Fruit fly (Drosophila melanogaster) whole organism, prepupa: ENCODE results near the gene Fit2.
A peak's percentile ranks its signal among the peaks of the same experiment; 100 is the strongest.

Experiments
- Blimp-1 ChIP-seq: fragments of 200-800 bp; sonication (Bioruptor generic); optimal IDR thresholded peaks from 3 replicates; lab custom pipeline; 2017; ENCODE audit warnings: missing biosample characterization, missing genetic modification characterization, mild to moderate bottlenecking, moderate library complexity, missing genetic modification reagents
- CG10631 ChIP-seq: fragments of 200-800 bp; sonication (Bioruptor generic); optimal IDR thresholded peaks from 2 replicates; lab custom pipeline; 2016; ENCODE audit warnings: missing biosample characterization, missing genetic modification characterization
- CG10669 ChIP-seq: fragments of 200-800 bp; sonication (Bioruptor generic); optimal IDR thresholded peaks from 3 replicates; lab custom pipeline; 2018; ENCODE audit warnings: missing biosample characterization, mild to moderate bottlenecking, missing genetic modification characterization, moderate library complexity
- CG11294 ChIP-seq: fragments of 200-800 bp; sonication (Bioruptor generic); IDR thresholded peaks from 2 replicates; pipeline ENCODE4 v1.3.6; 2022; ENCODE audit warnings: missing biosample characterization, missing genetic modification characterization
- CG11762 ChIP-seq: fragments of 200-800 bp; sonication (Bioruptor generic); optimal IDR thresholded peaks from 3 replicates; lab custom pipeline; 2016; ENCODE audit warnings: missing biosample characterization, missing genetic modification characterization; ENCODE audit not compliant: insufficient read depth
- CG15336 ChIP-seq: fragments of 200-800 bp; sonication (Bioruptor generic); IDR thresholded peaks from 2 replicates; pipeline ENCODE4 v1.3.6; 2022; ENCODE audit warnings: missing biosample characterization, missing genetic modification characterization
- CG1621 ChIP-seq: fragments of 200-800 bp; sonication (Bioruptor generic); optimal IDR thresholded peaks from 3 replicates; lab custom pipeline; 2018; ENCODE audit warnings: missing biosample characterization, mild to moderate bottlenecking, missing genetic modification characterization
- CG16779 ChIP-seq: fragments of 200-800 bp; sonication (Bioruptor generic); optimal IDR thresholded peaks from 3 replicates; lab custom pipeline; 2017; ENCODE audit warnings: missing biosample characterization, mild to moderate bottlenecking, missing genetic modification characterization
- CG3032 ChIP-seq: fragments of 200-800 bp; optimal IDR thresholded peaks from 2 replicates; lab custom pipeline; 2019; ENCODE audit warnings: missing biosample characterization, mild to moderate bottlenecking, missing genetic modification characterization, moderate library complexity
- CG31627 ChIP-seq: fragments of 200-800 bp; sonication (Bioruptor generic); optimal IDR thresholded peaks from 3 replicates; lab custom pipeline; 2016; ENCODE audit warnings: missing biosample characterization, missing genetic modification characterization
- CG32006 ChIP-seq: fragments of 200-800 bp; sonication (Bioruptor generic); optimal IDR thresholded peaks from 3 replicates; lab custom pipeline; 2017; ENCODE audit warnings: missing biosample characterization, mild to moderate bottlenecking, missing genetic modification characterization
- CG34406 ChIP-seq: fragments of 200-800 bp; sonication (Bioruptor generic); optimal IDR thresholded peaks from 3 replicates; lab custom pipeline; 2016; ENCODE audit warnings: missing biosample characterization, missing genetic modification characterization
- CG3919 ChIP-seq: fragments of 200-800 bp; sonication (Bioruptor generic); optimal IDR thresholded peaks from 3 replicates; lab custom pipeline; 2016; ENCODE audit warnings: missing biosample characterization, missing genetic modification characterization
- CG4318 ChIP-seq: fragments of 200-800 bp; sonication (Bioruptor generic); optimal IDR thresholded peaks from 3 replicates; lab custom pipeline; 2017; ENCODE audit warnings: missing biosample characterization, mild to moderate bottlenecking, missing genetic modification characterization
- CG6163 ChIP-seq: fragments of 200-800 bp; sonication (Bioruptor generic); IDR thresholded peaks from 3 replicates; pipeline ENCODE4 v1.3.6; 2022; ENCODE audit warnings: missing biosample characterization, missing genetic modification characterization
- CG6276 ChIP-seq: fragments of 200-800 bp; sonication (Bioruptor generic); optimal IDR thresholded peaks from 2 replicates; lab custom pipeline; 2017; ENCODE audit warnings: missing biosample characterization, mild to moderate bottlenecking, missing genetic modification characterization
- CG6792 ChIP-seq: fragments of 200-800 bp; sonication (Bioruptor generic); optimal IDR thresholded peaks from 3 replicates; lab custom pipeline; 2016; ENCODE audit warnings: missing biosample characterization, missing genetic modification characterization
- CG6854 ChIP-seq: fragments of 200-800 bp; sonication (Bioruptor generic); optimal IDR thresholded peaks from 2 replicates; lab custom pipeline; 2017; ENCODE audit warnings: missing biosample characterization, mild to moderate bottlenecking, missing genetic modification characterization
- CG8119 ChIP-seq: fragments of 200-800 bp; sonication (Bioruptor generic); IDR thresholded peaks from 3 replicates; pipeline ENCODE4 v1.3.6; 2022; ENCODE audit warnings: missing biosample characterization, missing genetic modification characterization
- CG8319 ChIP-seq: fragments of 200-800 bp; sonication (Bioruptor generic); optimal IDR thresholded peaks from 3 replicates; lab custom pipeline; 2016; ENCODE audit warnings: missing biosample characterization, missing genetic modification characterization
- CG8632 ChIP-seq: fragments of 200-800 bp; sonication (Bioruptor generic); optimal IDR thresholded peaks from 3 replicates; lab custom pipeline; 2016; ENCODE audit warnings: missing biosample characterization, missing genetic modification characterization
- CG9139 ChIP-seq: fragments of 200-800 bp; sonication (Bioruptor generic); optimal IDR thresholded peaks from 3 replicates; lab custom pipeline; 2017; ENCODE audit warnings: missing biosample characterization, mild to moderate bottlenecking, missing genetic modification characterization
- Eip75B ChIP-seq: fragments of 200-800 bp; sonication (Bioruptor generic); optimal IDR thresholded peaks from 3 replicates; lab custom pipeline; 2016; ENCODE audit warnings: missing biosample characterization, missing genetic modification characterization
- Eip78C ChIP-seq: fragments of 200-800 bp; sonication (Bioruptor generic); peaks from one replicate; lab custom pipeline; 2016; ENCODE audit warnings: missing biosample characterization, missing genetic modification characterization
- Eip93F ChIP-seq: fragments of 200-800 bp; sonication (Bioruptor generic); optimal IDR thresholded peaks from 2 replicates; lab custom pipeline; 2016; ENCODE audit warnings: missing biosample characterization, mild to moderate bottlenecking, missing genetic modification characterization
- Ets21C ChIP-seq: fragments of 200-800 bp; sonication (Bioruptor generic); optimal IDR thresholded peaks from 3 replicates; lab custom pipeline; 2016; ENCODE audit warnings: missing biosample characterization, missing genetic modification characterization
- Ets96B ChIP-seq: fragments of 200-800 bp; optimal IDR thresholded peaks from 2 replicates; lab custom pipeline; 2019; ENCODE audit warnings: missing biosample characterization, mild to moderate bottlenecking, missing genetic modification characterization, moderate library complexity
- Gug ChIP-seq: fragments of 200-800 bp; sonication (Bioruptor generic); IDR thresholded peaks from 2 replicates; pipeline ENCODE4 v1.3.6; 2022; ENCODE audit warnings: missing biosample characterization, missing genetic modification characterization
- Hr38 ChIP-seq: sonication (Bioruptor generic); optimal IDR thresholded peaks from 2 replicates; lab custom pipeline; 2016; ENCODE audit warnings: missing biosample characterization, missing genetic modification characterization
- Hr39 ChIP-seq: fragments of 200-800 bp; sonication (Bioruptor generic); optimal IDR thresholded peaks from 2 replicates; lab custom pipeline; 2016; ENCODE audit warnings: missing biosample characterization, missing genetic modification characterization
- Met ChIP-seq: fragments of 200-800 bp; sonication (Bioruptor generic); optimal IDR thresholded peaks from 3 replicates; lab custom pipeline; 2016; ENCODE audit warnings: missing biosample characterization, missing genetic modification characterization
- Smox ChIP-seq: fragments of 200-800 bp; sonication (Bioruptor generic); optimal IDR thresholded peaks from 3 replicates; lab custom pipeline; 2016; ENCODE audit warnings: missing biosample characterization, missing genetic modification characterization
- Sox14 ChIP-seq: fragments of 200-800 bp; sonication (Bioruptor generic); optimal IDR thresholded peaks from 3 replicates; lab custom pipeline; 2016; ENCODE audit warnings: missing biosample characterization, missing genetic modification characterization
- acj6 ChIP-seq: fragments of 200-800 bp; sonication (Bioruptor generic); optimal IDR thresholded peaks from 3 replicates; lab custom pipeline; 2016; ENCODE audit warnings: missing biosample characterization, missing genetic modification characterization
- cyc ChIP-seq: fragments of 200-800 bp; sonication (Bioruptor generic); optimal IDR thresholded peaks from 3 replicates; lab custom pipeline; 2016; ENCODE audit warnings: missing biosample characterization, missing genetic modification characterization
- dac ChIP-seq: fragments of 200-800 bp; sonication (Bioruptor generic); optimal IDR thresholded peaks from 2 replicates; lab custom pipeline; 2017; ENCODE audit warnings: missing biosample characterization, mild to moderate bottlenecking, missing genetic modification characterization
- eg ChIP-seq: fragments of 200-800 bp; sonication (Bioruptor generic); IDR thresholded peaks from 3 replicates; pipeline ENCODE4 v1.3.6; 2022; ENCODE audit warnings: missing biosample characterization, missing genetic modification characterization
- fd59A ChIP-seq: fragments of 200-800 bp; sonication (Bioruptor generic); optimal IDR thresholded peaks from 2 replicates; lab custom pipeline; 2017; ENCODE audit warnings: missing biosample characterization, mild to moderate bottlenecking, missing genetic modification characterization, missing genetic modification reagents
- fd85E ChIP-seq: fragments of 200-800 bp; sonication (Bioruptor generic); optimal IDR thresholded peaks from 3 replicates; lab custom pipeline; 2016; ENCODE audit warnings: missing biosample characterization, missing genetic modification characterization
- fkh ChIP-seq: fragments of 200-800 bp; sonication (Bioruptor generic); optimal IDR thresholded peaks from 3 replicates; lab custom pipeline; 2017; ENCODE audit warnings: missing biosample characterization, mild to moderate bottlenecking, missing genetic modification characterization, moderate library complexity
- lz ChIP-seq: fragments of 200-800 bp; sonication (Bioruptor generic); optimal IDR thresholded peaks from 3 replicates; lab custom pipeline; 2016; ENCODE audit warnings: missing biosample characterization, missing genetic modification characterization
- net ChIP-seq: fragments of 200-800 bp; sonication (Bioruptor generic); optimal IDR thresholded peaks from 3 replicates; lab custom pipeline; 2016; ENCODE audit warnings: missing biosample characterization, missing genetic modification characterization
- pdm3 ChIP-seq: fragments of 200-800 bp; sonication (Bioruptor generic); optimal IDR thresholded peaks from 3 replicates; lab custom pipeline; 2016; ENCODE audit warnings: missing biosample characterization, missing genetic modification characterization
- salr ChIP-seq, 2 experiments: fragments of 200-800 bp; sonication (Bioruptor generic); optimal IDR thresholded peaks; 3 replicates each; lab custom pipeline; 2016 to 2018; ENCODE audit warnings: missing biosample characterization in 2 of 2, missing genetic modification characterization in 2 of 2, mild to moderate bottlenecking in 1 of 2
- spab ChIP-seq: fragments of 200-800 bp; sonication (Bioruptor generic); optimal IDR thresholded peaks from 2 replicates; lab custom pipeline; 2017; ENCODE audit warnings: missing biosample characterization, mild to moderate bottlenecking, missing genetic modification characterization, missing genetic modification reagents
- topi ChIP-seq: fragments of 200-800 bp; sonication (Bioruptor generic); optimal IDR thresholded peaks from 3 replicates; lab custom pipeline; 2016; ENCODE audit warnings: missing biosample characterization, missing genetic modification characterization
- vri ChIP-seq: fragments of 200-800 bp; sonication (Bioruptor generic); optimal IDR thresholded peaks from 3 replicates; lab custom pipeline; 2016; ENCODE audit warnings: missing biosample characterization, mild to moderate bottlenecking, missing genetic modification characterization

Gene Fit2

dm6 chr3L:16986062-16987013, 37.8 kb upstream of the Fit2 start (continued):
- TF ChIP-seq CG34406 (GFP tag; lab: Kevin White, UChicago) (peak; percentile 77), Smox (GFP tag; lab: Kevin White, UChicago) (peak; percentile 81), Sox14 (GFP tag; lab: Kevin White, UChicago) (peak; percentile 80), lz (peak; percentile 83), spab (peak; percentile 83), CG8119 (peak; percentile 69; the same call in 2 of the 3 replicates), fd59A (GFP tag; lab: Kevin White, UChicago) (peak; percentile 75), Eip78C (GFP tag; lab: Kevin White, UChicago) (peak; percentile 97), Ets21C (peak; percentile 16), pdm3 (peak; percentile 77), net (GFP tag; lab: Kevin White, UChicago) (peak; percentile 89)
- TF ChIP-seq, all 60 proteins: peak for 56

dm6 chr3L:16987347-16987746, 36.8 kb upstream of the Fit2 start:
- no peak for TF ChIP-seq CG11762 (GFP tag; lab: Kevin White, UChicago)
- TF ChIP-seq Eip75B: no peak
- TF ChIP-seq CG10631 (GFP tag; lab: Kevin White, UChicago): no peak
- TF ChIP-seq fkh: no peak
- peak; percentile 5 for TF ChIP-seq net (GFP tag; lab: Kevin White, UChicago)
- no peak for TF ChIP-seq Met (GFP tag; lab: Kevin White, UChicago)
- TF ChIP-seq CG11294 (GFP tag; lab: Robert Waterston, UW): no peak
- no peak for TF ChIP-seq Smox (GFP tag; lab: Kevin White, UChicago)
- TF ChIP-seq Hr39: no peak
- TF ChIP-seq CG16779 (tag; lab: Kevin White, UChicago): no peak
- TF ChIP-seq CG10669 (GFP tag; lab: Kevin White, UChicago): peak; percentile 21
- no peak for TF ChIP-seq Eip93F
- TF ChIP-seq cyc (GFP tag; lab: Kevin White, UChicago): no peak
- no peak for TF ChIP-seq vri (GFP tag; lab: Kevin White, UChicago)
- TF ChIP-seq CG34406 (GFP tag; lab: Kevin White, UChicago): no peak
- TF ChIP-seq CG8632 (GFP tag; lab: Kevin White, UChicago): no peak
- TF ChIP-seq CG6276 (GFP tag; lab: Kevin White, UChicago): peak; percentile 41
- no peak for TF ChIP-seq CG6854 (GFP tag; lab: Kevin White, UChicago)
- no peak for TF ChIP-seq CG6792 (GFP tag; lab: Kevin White, UChicago)
- no peak for TF ChIP-seq CG31627 (GFP tag; lab: Kevin White, UChicago)
- TF ChIP-seq eg (GFP tag; lab: Robert Waterston, UW): peak; percentile 41; the same call in 1 of the 3 replicates
- peak; percentile 21 for TF ChIP-seq CG3919 (GFP tag; lab: Kevin White, UChicago)
- TF ChIP-seq spab: no peak
- TF ChIP-seq Sox14 (GFP tag; lab: Kevin White, UChicago): no peak
- no peak for TF ChIP-seq Ets21C
- TF ChIP-seq CG15336 (GFP tag; lab: Robert Waterston, UW): peak; percentile 18; the same call in 1 of the 2 replicates
- no peak for TF ChIP-seq CG9139
- TF ChIP-seq fd85E (GFP tag; lab: Kevin White, UChicago): no peak
- peak; percentile 33 for TF ChIP-seq pdm3
- no peak for TF ChIP-seq dac (GFP tag; lab: Kevin White, UChicago)
- TF ChIP-seq CG32006: peak; percentile 60
- peak; percentile 53 for TF ChIP-seq CG8119
- no peak for TF ChIP-seq salr (GFP tag; optimal IDR thresholded peaks at IDR 0.05; lab: Kevin White, UChicago)
- TF ChIP-seq lz: no peak
- TF ChIP-seq acj6 (GFP tag; lab: Kevin White, UChicago): peak; percentile 23
- peak; percentile 76 for TF ChIP-seq Eip78C (GFP tag; lab: Kevin White, UChicago)
- no peak for TF ChIP-seq Gug (GFP tag; lab: Robert Waterston, UW)
- no peak for TF ChIP-seq Blimp-1
- TF ChIP-seq Hr38: no peak
- TF ChIP-seq CG3032 (tag; lab: Kevin White, UChicago): peak; percentile 13
- TF ChIP-seq CG6163 (GFP tag; lab: Robert Waterston, UW): no peak
- TF ChIP-seq Ets96B (tag; lab: Kevin White, UChicago): no peak
- TF ChIP-seq CG1621 (tag; lab: Kevin White, UChicago): no peak
- TF ChIP-seq fd59A (GFP tag; lab: Kevin White, UChicago): no peak
- no peak for TF ChIP-seq topi
- TF ChIP-seq CG4318 (GFP tag; lab: Kevin White, UChicago): no peak
- no peak for TF ChIP-seq CG8319 (GFP tag; lab: Kevin White, UChicago)
